Worm (Caenorhabditis elegans) whole organism, early embryonic: ENCODE measurements around the gene srbc-14.

Experiments used
- B0310.2 ChIP-seq: sonication (generic microtip); optimal IDR thresholded peaks from 2 replicates; lab custom pipeline; 2016; ENCODE audit warnings: mild to moderate bottlenecking, missing genetic modification characterization, missing compliant biosample characterization
- F13C5.2 ChIP-seq: sonication (generic microtip); optimal IDR thresholded peaks from 2 replicates; lab custom pipeline; 2017; ENCODE audit warnings: mild to moderate bottlenecking, missing genetic modification characterization, inconsistent platforms, missing compliant biosample characterization
- aly-1 ChIP-seq: sonication (generic microtip); optimal IDR thresholded peaks from 2 replicates; lab custom pipeline; 2016; ENCODE audit warnings: missing genetic modification characterization, missing compliant biosample characterization
- ama-1 ChIP-seq: fragments of 150-350 bp; optimal IDR thresholded peaks from 2 replicates; lab custom pipeline; 2014
- ceh-13 ChIP-seq: fragments of 200-800 bp; sonication (Bioruptor generic); optimal IDR thresholded peaks from 2 replicates; lab custom pipeline; 2018; ENCODE audit warnings: mild to moderate bottlenecking, missing genetic modification characterization, missing compliant biosample characterization
- ceh-36 ChIP-seq: sonication (generic microtip); optimal IDR thresholded peaks from 2 replicates; lab custom pipeline; 2016; ENCODE audit warnings: missing genetic modification characterization, inconsistent platforms, missing compliant biosample characterization
- ets-7 ChIP-seq: sonication (generic microtip); optimal IDR thresholded peaks from 2 replicates; lab custom pipeline; 2016; ENCODE audit warnings: missing genotype, missing genetic modification characterization, missing compliant biosample characterization
- flt-1 ChIP-seq: fragments of 200-800 bp; sonication (Bioruptor generic); IDR thresholded peaks from 2 replicates; pipeline ENCODE4 v1.3.6; 2022; ENCODE audit warnings: missing genetic modification characterization, missing compliant biosample characterization
- hmbx-1 ChIP-seq: sonication (generic microtip); optimal IDR thresholded peaks from 2 replicates; lab custom pipeline; 2016; ENCODE audit warnings: mild to moderate bottlenecking, missing genetic modification characterization, missing compliant biosample characterization
- hmg-4 ChIP-seq: fragments of 200-800 bp; sonication (Bioruptor generic); optimal IDR thresholded peaks from 2 replicates; lab custom pipeline; 2018; ENCODE audit warnings: mild to moderate bottlenecking, missing genetic modification characterization, missing compliant biosample characterization
- hnd-1 ChIP-seq: sonication (generic microtip); optimal IDR thresholded peaks from 2 replicates; lab custom pipeline; 2016; ENCODE audit warnings: missing genetic modification characterization, missing compliant biosample characterization
- pes-1 ChIP-seq: fragments of 200-800 bp; sonication (Bioruptor generic); IDR thresholded peaks from 2 replicates; pipeline ENCODE4 v1.3.6; 2022; ENCODE audit warnings: missing genetic modification reagents, missing genetic modification characterization, missing compliant biosample characterization
- scrt-1 ChIP-seq: fragments of 200-800 bp; sonication (Bioruptor generic); IDR thresholded peaks from 2 replicates; pipeline ENCODE4 v1.3.6; 2022; ENCODE audit warnings: missing genetic modification characterization, missing compliant biosample characterization
- sea-1 ChIP-seq: fragments of 200-800 bp; sonication (Bioruptor generic); conservative IDR thresholded peaks from 2 replicates; pipeline ENCODE4 v1.3.6; 2022; ENCODE audit warnings: missing genetic modification characterization, missing compliant biosample characterization
- tbx-11 ChIP-seq: fragments of 200-800 bp; sonication (Bioruptor generic); IDR thresholded peaks from 2 replicates; pipeline ENCODE4 v1.3.6; 2022; ENCODE audit warnings: missing genetic modification characterization, missing compliant biosample characterization
- tbx-37 ChIP-seq: fragments of 200-800 bp; sonication (Bioruptor generic); conservative IDR thresholded peaks from 2 replicates; pipeline ENCODE4 v1.3.6; 2022; ENCODE audit warnings: missing genetic modification reagents, missing genetic modification characterization, missing compliant biosample characterization
- tra-4 ChIP-seq: sonication (generic microtip); optimal IDR thresholded peaks from 2 replicates; lab custom pipeline; 2017; ENCODE audit warnings: missing genetic modification characterization, missing compliant biosample characterization

srbc-14 gene

DNA sequence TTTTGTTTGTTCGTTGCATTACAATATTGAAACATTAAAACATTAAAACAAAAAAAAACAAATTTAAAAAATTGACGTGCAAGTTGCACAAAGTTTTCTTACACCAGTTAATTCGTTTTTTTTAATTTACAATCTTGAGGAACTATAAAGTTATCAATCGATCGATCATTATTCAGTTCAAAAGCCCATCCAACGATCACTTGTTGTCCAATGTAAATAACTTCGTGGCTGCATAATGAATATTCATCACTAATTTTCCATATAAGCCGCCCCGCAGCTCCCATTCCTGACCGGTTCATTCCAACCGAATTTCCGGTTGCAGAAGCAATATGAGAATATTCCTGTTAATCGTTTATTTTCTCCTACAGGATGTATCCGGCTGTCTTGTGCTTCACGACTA is 29.2 kb downstream of the srbc-14 start, which contains the start of gene hpo-33:
TSS of gene hpo-33 (plus strand) at position 301 of the 400 bp plus-strand sequence.
- TF ChIP-seq scrt-1 (GFP tag; lab: Robert Waterston, UW), result no peak
- TF ChIP-seq flt-1, result no peak
- no peak for TF ChIP-seq pes-1 (GFP tag; lab: Robert Waterston, UW)
- no peak for TF ChIP-seq hmg-4 (GFP tag; lab: Kevin White, UChicago)
- TF ChIP-seq ama-1 (lab: Kevin White, UChicago), result no peak
- no peak for TF ChIP-seq ceh-13
- TF ChIP-seq tbx-37 (GFP tag; lab: Robert Waterston, UW), result no peak
- TF ChIP-seq B0310.2 (tag; lab: Kevin White, UChicago), result no peak
- no peak for TF ChIP-seq sea-1 (GFP tag; lab: Robert Waterston, UW)
- no peak for TF ChIP-seq tbx-11 (GFP tag; lab: Robert Waterston, UW)
- TF ChIP-seq ets-7 (tag; lab: Kevin White, UChicago), result no peak
- no peak for TF ChIP-seq F13C5.2 (tag; lab: Kevin White, UChicago)
- no peak for TF ChIP-seq aly-1
- no peak for TF ChIP-seq ceh-36 (tag; lab: Kevin White, UChicago)

DNA sequence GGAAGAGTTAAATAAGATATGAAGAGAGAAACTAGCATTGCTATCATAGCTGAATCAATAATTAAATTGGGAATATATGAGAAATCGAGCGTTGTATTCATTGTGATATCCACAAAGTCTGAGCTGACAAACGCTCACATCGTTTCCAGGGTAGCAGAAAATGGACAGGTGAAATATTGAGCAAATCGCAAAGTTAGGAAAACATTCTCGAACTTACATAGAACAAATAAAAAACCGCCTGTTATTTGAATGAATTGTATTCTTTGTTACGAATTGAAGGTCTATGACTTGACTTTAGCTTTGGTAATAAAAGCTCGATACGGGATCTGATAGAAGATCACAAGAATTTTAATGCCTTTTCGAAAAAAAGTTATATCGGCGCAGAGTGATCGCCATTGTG is 35.6 kb downstream of the srbc-14 start, which contains the start of gene srz-94:
TSS of gene srz-94 (minus strand) at position 101 of the 400 bp plus-strand sequence.
- TF ChIP-seq B0310.2 (tag; lab: Kevin White, UChicago), result no peak
- no peak for TF ChIP-seq hmg-4 (GFP tag; lab: Kevin White, UChicago)
- no peak for TF ChIP-seq ceh-13
- TF ChIP-seq pes-1 (GFP tag; lab: Robert Waterston, UW), result no peak
- no peak for TF ChIP-seq ama-1 (lab: Kevin White, UChicago)
- no peak for TF ChIP-seq hmbx-1
- TF ChIP-seq hnd-1 (tag; lab: Kevin White, UChicago), result no peak

DNA sequence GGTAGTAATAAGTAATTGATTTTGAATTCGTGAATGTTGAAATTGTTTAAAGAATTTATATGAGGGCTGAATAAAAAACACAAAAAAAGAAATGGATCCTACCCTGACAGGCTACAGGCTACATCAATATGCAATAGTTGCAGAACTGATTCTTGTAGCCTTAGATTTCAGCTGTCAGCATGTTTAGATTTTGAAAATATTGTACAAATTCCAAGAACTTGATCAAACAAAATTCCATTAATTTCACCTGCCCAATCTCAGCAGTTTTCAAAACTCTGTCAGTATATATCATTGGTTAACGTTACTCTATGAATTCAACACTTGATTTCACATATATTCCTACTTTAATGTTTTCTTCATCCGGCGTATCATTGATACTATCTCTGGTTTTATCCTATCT is 41.0 kb downstream of the srbc-14 start:
- no peak for TF ChIP-seq tbx-11 (GFP tag; lab: Robert Waterston, UW)
- TF ChIP-seq tbx-37 (GFP tag; lab: Robert Waterston, UW), result no peak
- no peak for TF ChIP-seq flt-1
- TF ChIP-seq hmbx-1, result no peak
- TF ChIP-seq sea-1 (GFP tag; lab: Robert Waterston, UW), result no peak
- no peak for TF ChIP-seq ceh-13
- TF ChIP-seq pes-1 (GFP tag; lab: Robert Waterston, UW), result no peak
- TF ChIP-seq aly-1, result no peak
- TF ChIP-seq tra-4 (tag; lab: Kevin White, UChicago), result no peak
- no peak for TF ChIP-seq hnd-1 (tag; lab: Kevin White, UChicago)
- TF ChIP-seq hmg-4 (GFP tag; lab: Kevin White, UChicago), result no peak
- TF ChIP-seq F13C5.2 (tag; lab: Kevin White, UChicago), result no peak
- TF ChIP-seq scrt-1 (GFP tag; lab: Robert Waterston, UW), result no peak
- TF ChIP-seq B0310.2 (tag; lab: Kevin White, UChicago), result no peak
- TF ChIP-seq ceh-36 (tag; lab: Kevin White, UChicago), result no peak
- TF ChIP-seq ets-7 (tag; lab: Kevin White, UChicago), result no peak

ce11 chrV:17026289-17026688 is 45.2 kb downstream of the srbc-14 start, which contains the start of gene F49H6.15:
Gene F49H6.15, minus strand, starts transcription at chrV:17026389.
- TF ChIP-seq hmg-4 (GFP tag; lab: Kevin White, UChicago) (no peak), F13C5.2 (tag; lab: Kevin White, UChicago) (no peak), hnd-1 (tag; lab: Kevin White, UChicago) (no peak), ets-7 (tag; lab: Kevin White, UChicago) (no peak), flt-1 (no peak), tbx-37 (GFP tag; lab: Robert Waterston, UW) (no peak), tra-4 (tag; lab: Kevin White, UChicago) (no peak), tbx-11 (GFP tag; lab: Robert Waterston, UW) (no peak)

DNA sequence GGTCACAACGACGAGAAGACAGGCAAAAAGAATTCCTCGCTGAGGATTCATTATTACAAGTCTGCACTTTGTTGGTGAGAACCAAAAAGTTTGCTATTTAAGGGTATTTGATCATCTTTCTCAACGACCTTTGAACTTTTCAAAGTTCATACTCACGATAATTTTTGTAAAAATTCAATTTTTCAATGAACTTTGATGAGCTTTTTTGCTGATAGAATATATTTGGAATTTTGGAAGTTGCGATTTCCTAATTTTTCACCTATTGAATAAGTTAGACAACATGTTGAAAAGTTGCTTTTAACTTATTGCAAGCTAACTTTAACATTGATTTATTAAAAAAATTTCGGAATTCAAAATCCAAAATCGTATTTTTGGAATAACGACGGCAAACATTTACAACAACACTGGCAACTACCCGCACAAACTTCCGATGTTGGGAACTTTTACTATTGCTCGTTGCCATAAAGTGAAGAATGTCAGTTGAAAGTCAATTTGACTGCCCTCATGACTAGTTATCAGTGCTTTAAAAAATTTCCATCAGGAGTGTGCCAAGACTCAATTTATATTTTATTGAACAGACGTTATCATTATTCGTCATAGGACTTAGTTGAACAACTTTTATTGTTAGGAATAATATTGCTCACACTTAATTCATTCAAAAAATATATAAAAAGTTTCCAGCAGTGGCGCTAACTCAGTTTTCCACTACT is 48.7 kb downstream of the srbc-14 start, which contains the start of the genes F49H6.8 and F49H6.5:
TSS of gene F49H6.8 (minus strand) at position 51 of the 710 bp plus-strand sequence.
TSS of gene F49H6.5 (plus strand) at position 629 of the 710 bp plus-strand sequence.
- no peak for TF ChIP-seq hnd-1 (tag; lab: Kevin White, UChicago)

ce11 chrV:17021361-17021760 is 50.1 kb downstream of the srbc-14 start, which contains the start of gene F49H6.12:
Gene F49H6.12, minus strand, starts transcription at chrV:17021461.
- TF ChIP-seq hnd-1 (tag; lab: Kevin White, UChicago) (no peak), sea-1 (GFP tag; lab: Robert Waterston, UW) (no peak), tra-4 (tag; lab: Kevin White, UChicago) (no peak), ceh-36 (tag; lab: Kevin White, UChicago) (no peak), scrt-1 (GFP tag; lab: Robert Waterston, UW) (no peak), tbx-37 (GFP tag; lab: Robert Waterston, UW) (no peak), B0310.2 (tag; lab: Kevin White, UChicago) (no peak), ceh-13 (no peak), aly-1 (no peak), ama-1 (lab: Kevin White, UChicago) (no peak), flt-1 (no peak), hmg-4 (GFP tag; lab: Kevin White, UChicago) (no peak), pes-1 (GFP tag; lab: Robert Waterston, UW) (no peak), F13C5.2 (tag; lab: Kevin White, UChicago) (no peak), hmbx-1 (no peak), ets-7 (tag; lab: Kevin White, UChicago) (no peak)
